Worm (Caenorhabditis elegans): ENCODE data around the gene nhr-61.
A peak's percentile ranks its signal among the peaks of the same experiment; 100 is the strongest.

The nhr-61 gene

ce11 chrII:14822419-14822818, 4.1 kb upstream of the nhr-61 start:
- TF ChIP-seq cebp-1 (GFP tag; IDR thresholded peaks at IDR 0.05) (no peak), cebp-1 (tag; optimal IDR thresholded peaks at IDR 0.05) (peak; percentile 61), mcd-1 (GFP tag; IDR thresholded peaks at IDR 0.05) (peak; percentile 48), hlh-12 (tag; optimal IDR thresholded peaks at IDR 0.05) (no peak), zfh-2 (GFP tag; conservative IDR thresholded peaks at IDR 0.05) (0 out of 2 replicates have a peak, but pooled peaks have one; percentile 30), lin-40 (tag; optimal IDR thresholded peaks at IDR 0.05) (peak; percentile 74), hmg-1.2 (GFP tag; IDR thresholded peaks at IDR 0.05) (peak; percentile 96), dox-1 (GFP tag; IDR thresholded peaks at IDR 0.05) (peak; percentile 71), Y56A3A.18 (GFP tag; IDR thresholded peaks at IDR 0.05) (0 out of 2 replicates have a peak, but pooled peaks have one; percentile 33), F52B5.7 (tag; optimal IDR thresholded peaks at IDR 0.05) (no peak), let-607 (tag; optimal IDR thresholded peaks at IDR 0.05) (peak in 1 of 2 experiments; percentile 1), nhr-80 (tag; optimal IDR thresholded peaks at IDR 0.05) (peak; percentile 92), aptf-3 (GFP tag; IDR thresholded peaks at IDR 0.05) (no peak), attf-5 (GFP tag; optimal IDR thresholded peaks at IDR 0.05) (peak; percentile 57), ztf-22 (GFP tag; optimal IDR thresholded peaks at IDR 0.05) (peak; percentile 14), ets-4 (GFP tag; optimal IDR thresholded peaks at IDR 0.05) (peak; percentile 4), madf-6 (GFP tag; IDR thresholded peaks at IDR 0.05) (no peak), repo-1 (tag; optimal IDR thresholded peaks at IDR 0.05) (peak; percentile 9), B0336.3 (GFP tag; IDR thresholded peaks at IDR 0.05) (0 out of 2 replicates have a peak, but pooled peaks have one; percentile 18), hlh-26 (GFP tag; conservative IDR thresholded peaks at IDR 0.05) (no peak), rcor-1 (GFP tag; IDR thresholded peaks at IDR 0.05) (peak; percentile 45), ceh-27 (GFP tag; optimal IDR thresholded peaks at IDR 0.05) (peak; percentile 57), snpc-4 (GFP tag; optimal IDR thresholded peaks at IDR 0.05) (no peak), snpc-4 (tag; optimal IDR thresholded peaks at IDR 0.05) (peak in 3 of 4 experiments; percentile 18 to 56 (median 20)), lin-26 (GFP tag; IDR thresholded peaks at IDR 0.05) (peak; percentile 33; the same call in 1 of the 2 replicates), C06A6.2 (GFP tag; conservative IDR thresholded peaks at IDR 0.05) (no peak), akir-1 (GFP tag; optimal IDR thresholded peaks at IDR 0.05) (no peak), pha-4 (tag; optimal IDR thresholded peaks at IDR 0.05) (no peak), pbrm-1 (GFP tag; IDR thresholded peaks at IDR 0.05) (0 out of 2 replicates have a peak, but pooled peaks have one; percentile 39)

ce11 chrII:14820460-14820859, 2.1 kb upstream of the nhr-61 start:
- TF ChIP-seq lsl-1 (GFP tag; optimal IDR thresholded peaks at IDR 0.05) (no peak), sptf-2 (GFP tag; optimal IDR thresholded peaks at IDR 0.05) (no peak), snpc-1.3 (tag; optimal IDR thresholded peaks at IDR 0.05; ENCODE audit: insufficient read depth) (no peak), hrde-1 (tag; optimal IDR thresholded peaks at IDR 0.05; ENCODE audit: borderline replicate concordance) (no peak), nhr-80 (tag; optimal IDR thresholded peaks at IDR 0.05) (peak; percentile 16)

ce11 chrII:14819258-14819985, 1.1 kb upstream of the nhr-61 start:
- TF ChIP-seq nhr-80 (tag; optimal IDR thresholded peaks at IDR 0.05) (peak; percentile 32), tbp1 (GFP tag; optimal IDR thresholded peaks at IDR 0.05) (no peak), ccch-3 (GFP tag; optimal IDR thresholded peaks at IDR 0.05) (no peak), hmg-1.2 (GFP tag; IDR thresholded peaks at IDR 0.05) (peak; percentile 25; the same call in 1 of the 2 replicates)
